Worm (Caenorhabditis elegans) whole organism, L3 larva: Measurements from ENCODE around the gene W03H9.1.

ENCODE experiments used
- R02D3.7 ChIP-seq: fragments of 150-350 bp; optimal IDR thresholded peaks from 2 replicates; lab custom pipeline; 2014; ENCODE audit warnings: missing biosample characterization, missing genetic modification characterization
- ZK546.5 ChIP-seq: sonication (generic microtip); optimal IDR thresholded peaks from 2 replicates; lab custom pipeline; 2017; ENCODE audit warnings: missing biosample characterization, missing genetic modification characterization
- aly-2 ChIP-seq: fragments of 150-350 bp; optimal IDR thresholded peaks from 2 replicates; lab custom pipeline; 2014; ENCODE audit warnings: missing biosample characterization, missing genetic modification characterization
- ama-1 ChIP-seq: fragments of 150-350 bp; optimal IDR thresholded peaks from 2 replicates; lab custom pipeline; 2018
- ceh-16 ChIP-seq: sonication (generic microtip); optimal IDR thresholded peaks from 2 replicates; lab custom pipeline; 2017; ENCODE audit warnings: missing biosample characterization, missing genetic modification characterization
- ceh-28 ChIP-seq: fragments of 150-350 bp; optimal IDR thresholded peaks from 2 replicates; lab custom pipeline; 2014; ENCODE audit warnings: missing biosample characterization, missing genetic modification reagents, missing genetic modification characterization
- ceh-82 ChIP-seq: fragments of 150-350 bp; optimal IDR thresholded peaks from 2 replicates; lab custom pipeline; 2014; ENCODE audit warnings: missing biosample characterization, missing genetic modification characterization
- ceh-9 ChIP-seq: sonication (generic microtip); optimal IDR thresholded peaks from 2 replicates; lab custom pipeline; 2018; ENCODE audit warnings: missing biosample characterization, missing genetic modification characterization
- daf-12 ChIP-seq: fragments of 150-350 bp; optimal IDR thresholded peaks from 2 replicates; lab custom pipeline; 2014; ENCODE audit warnings: missing biosample characterization, missing genetic modification reagents, missing genetic modification characterization
- egl-27 ChIP-seq: sonication (generic microtip); optimal IDR thresholded peaks from 4 replicates; lab custom pipeline; 2017; ENCODE audit warnings: missing biosample characterization, missing genetic modification reagents, missing genetic modification characterization
- egl-5 ChIP-seq: fragments of 150-350 bp; optimal IDR thresholded peaks from 2 replicates; lab custom pipeline; 2017; ENCODE audit warnings: missing biosample characterization, missing genetic modification reagents, missing genetic modification characterization, inconsistent platforms
- elt-1 ChIP-seq: fragments of 150-350 bp; optimal IDR thresholded peaks from 2 replicates; lab custom pipeline; 2014; ENCODE audit warnings: missing biosample characterization, missing genetic modification characterization
- elt-2 ChIP-seq: sonication (generic microtip); optimal IDR thresholded peaks from 2 replicates; lab custom pipeline; 2016; ENCODE audit warnings: missing genetic modification reagents, mild to moderate bottlenecking, missing genetic modification characterization, missing compliant biosample characterization
- elt-3 ChIP-seq, 3 experiments: fragments of 150-350 bp in 1 of 3; sonication (generic microtip) in 2 of 3; optimal IDR thresholded peaks; 2 replicates in 2 of 3; 4 replicates in 1 of 3; lab custom pipeline; 2014 to 2017; ENCODE audit warnings: missing biosample characterization in 3 of 3, missing genetic modification characterization in 3 of 3
- eor-1 ChIP-seq, 2 experiments: fragments of 150-350 bp; optimal IDR thresholded peaks; 2 replicates each; lab custom pipeline; 2014 to 2018; ENCODE audit warnings: missing biosample characterization in 2 of 2, missing genetic modification characterization in 2 of 2
- fkh-10 ChIP-seq: sonication (generic microtip); optimal IDR thresholded peaks from 2 replicates; lab custom pipeline; 2017; ENCODE audit warnings: missing biosample characterization, missing genetic modification reagents, missing genetic modification characterization
- fkh-2 ChIP-seq: fragments of 150-350 bp; optimal IDR thresholded peaks from 2 replicates; lab custom pipeline; 2014; ENCODE audit warnings: missing biosample characterization, missing genetic modification reagents, missing genetic modification characterization
- fos-1 ChIP-seq: fragments of 150-350 bp; optimal IDR thresholded peaks from 2 replicates; lab custom pipeline; 2014; ENCODE audit warnings: missing biosample characterization, missing genetic modification characterization
- hmg-11 ChIP-seq: sonication (generic microtip); optimal IDR thresholded peaks from 2 replicates; lab custom pipeline; 2016; ENCODE audit warnings: missing genetic modification characterization, missing compliant biosample characterization
- jun-1 ChIP-seq: fragments of 150-350 bp; optimal IDR thresholded peaks from 2 replicates; lab custom pipeline; 2014; ENCODE audit warnings: missing biosample characterization, missing genetic modification reagents, missing genetic modification characterization
- lin-15B ChIP-seq: fragments of 150-350 bp; optimal IDR thresholded peaks from 2 replicates; lab custom pipeline; 2014; ENCODE audit warnings: missing biosample characterization, missing genetic modification characterization
- lin-39 ChIP-seq: fragments of 150-350 bp; optimal IDR thresholded peaks from 2 replicates; lab custom pipeline; 2018; ENCODE audit warnings: missing biosample characterization, missing genetic modification reagents, missing genetic modification characterization
- lsy-12 ChIP-seq: sonication (generic microtip); optimal IDR thresholded peaks from 2 replicates; lab custom pipeline; 2016; ENCODE audit warnings: mild to moderate bottlenecking, missing genetic modification characterization, missing compliant biosample characterization
- mdl-1 ChIP-seq: fragments of 150-350 bp; optimal IDR thresholded peaks from 2 replicates; lab custom pipeline; 2014; ENCODE audit warnings: missing biosample characterization, missing genetic modification characterization
- mml-1 ChIP-seq: fragments of 150-350 bp; sonication (generic microtip); optimal IDR thresholded peaks from 3 replicates; lab custom pipeline; 2014; ENCODE audit warnings: missing biosample characterization, missing genetic modification characterization
- nfya-1 ChIP-seq: sonication (generic microtip); optimal IDR thresholded peaks from 2 replicates; lab custom pipeline; 2017; ENCODE audit warnings: missing genetic modification characterization, mild to moderate bottlenecking, missing compliant biosample characterization, antibody characterized with exemption, moderate library complexity; ENCODE audit not compliant: insufficient read depth
- nhr-11 ChIP-seq: fragments of 150-350 bp; optimal IDR thresholded peaks from 2 replicates; lab custom pipeline; 2014; ENCODE audit warnings: missing biosample characterization, missing genetic modification characterization
- nhr-12 ChIP-seq: fragments of 150-350 bp; optimal IDR thresholded peaks from 2 replicates; lab custom pipeline; 2014; ENCODE audit warnings: missing biosample characterization, missing genetic modification characterization
- nhr-23 ChIP-seq: fragments of 150-350 bp; optimal IDR thresholded peaks from 2 replicates; lab custom pipeline; 2014; ENCODE audit warnings: missing biosample characterization, missing genetic modification reagents, missing genetic modification characterization
- nhr-237 ChIP-seq: fragments of 150-350 bp; optimal IDR thresholded peaks from 2 replicates; lab custom pipeline; 2014; ENCODE audit warnings: missing biosample characterization, missing genetic modification characterization
- nhr-25 ChIP-seq: sonication (generic microtip); optimal IDR thresholded peaks from 2 replicates; lab custom pipeline; 2017; ENCODE audit warnings: missing biosample characterization, missing genetic modification characterization
- nhr-28 ChIP-seq: fragments of 150-350 bp; optimal IDR thresholded peaks from 2 replicates; lab custom pipeline; 2014; ENCODE audit warnings: missing biosample characterization, missing genetic modification characterization
- nhr-43 ChIP-seq: sonication (generic microtip); optimal IDR thresholded peaks from 2 replicates; lab custom pipeline; 2016; ENCODE audit warnings: mild to moderate bottlenecking, missing genetic modification characterization, missing compliant biosample characterization; ENCODE audit not compliant: poor library complexity, severe bottlenecking
- nhr-67 ChIP-seq: fragments of 150-350 bp; optimal IDR thresholded peaks from 2 replicates; lab custom pipeline; 2014; ENCODE audit warnings: missing biosample characterization, missing genetic modification characterization
- nhr-76 ChIP-seq: fragments of 150-350 bp; sonication (generic microtip); optimal IDR thresholded peaks from 5 replicates; lab custom pipeline; 2014; ENCODE audit warnings: missing biosample characterization, missing genetic modification characterization
- nhr-77 ChIP-seq: fragments of 150-350 bp; optimal IDR thresholded peaks from 2 replicates; lab custom pipeline; 2014; ENCODE audit warnings: missing biosample characterization, missing genetic modification characterization
- pha-4 ChIP-seq: fragments of 150-350 bp; optimal IDR thresholded peaks from 2 replicates; lab custom pipeline; 2014; ENCODE audit warnings: missing biosample characterization, missing genetic modification reagents, missing genetic modification characterization
- pqm-1 ChIP-seq: fragments of 150-350 bp; optimal IDR thresholded peaks from 2 replicates; lab custom pipeline; 2017; ENCODE audit warnings: missing biosample characterization, missing genetic modification characterization, inconsistent platforms
- sea-2 ChIP-seq: fragments of 150-350 bp; sonication (generic microtip); optimal IDR thresholded peaks from 4 replicates; lab custom pipeline; 2014; ENCODE audit warnings: missing biosample characterization, missing genetic modification reagents, missing genetic modification characterization
- skn-1 ChIP-seq: fragments of 150-350 bp; optimal IDR thresholded peaks from 2 replicates; lab custom pipeline; 2014; ENCODE audit warnings: missing biosample characterization, missing genetic modification characterization
- snpc-4 ChIP-seq: fragments of 150-350 bp; optimal IDR thresholded peaks from 2 replicates; lab custom pipeline; 2014; ENCODE audit warnings: missing biosample characterization, missing genetic modification characterization
- tbx-2 ChIP-seq: sonication (generic microtip); optimal IDR thresholded peaks from 2 replicates; lab custom pipeline; 2016; ENCODE audit warnings: mild to moderate bottlenecking, missing genetic modification characterization, missing compliant biosample characterization
- unc-39 ChIP-seq: sonication (generic microtip); optimal IDR thresholded peaks from 4 replicates; lab custom pipeline; 2017; ENCODE audit warnings: missing biosample characterization, missing genetic modification characterization
- unc-62 ChIP-seq: fragments of 150-350 bp; sonication (generic microtip); optimal IDR thresholded peaks from 4 replicates; lab custom pipeline; 2014; ENCODE audit warnings: missing biosample characterization, missing genetic modification reagents, missing genetic modification characterization
- zag-1 ChIP-seq: fragments of 150-350 bp; optimal IDR thresholded peaks from 2 replicates; lab custom pipeline; 2014; ENCODE audit warnings: missing biosample characterization, missing genetic modification characterization
- ztf-11 ChIP-seq: fragments of 150-350 bp; optimal IDR thresholded peaks from 2 replicates; lab custom pipeline; 2014; ENCODE audit warnings: missing biosample characterization, missing genetic modification characterization
- ztf-4 ChIP-seq: fragments of 150-350 bp; optimal IDR thresholded peaks from 2 replicates; lab custom pipeline; 2014; ENCODE audit warnings: missing biosample characterization, missing genetic modification characterization

W03H9.1 gene

DNA sequence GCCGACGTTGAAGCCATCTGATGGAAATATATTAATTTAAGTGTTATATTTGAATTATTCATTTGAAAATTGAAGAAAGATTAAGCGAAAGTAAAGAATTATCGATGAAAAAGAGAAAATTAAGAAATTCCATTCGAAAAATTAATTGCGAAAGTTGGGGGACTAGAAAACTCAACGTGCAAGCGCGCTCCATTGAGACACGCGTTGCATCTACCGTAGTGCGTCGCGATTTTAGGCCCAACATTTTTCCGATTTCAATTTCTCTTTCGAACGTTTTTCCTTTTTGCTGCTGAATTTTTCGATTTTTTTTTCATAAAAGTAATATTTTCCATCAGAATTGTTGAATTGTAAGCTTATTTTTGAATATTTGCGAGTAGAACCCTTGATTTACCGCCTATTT, 4.4 kb upstream of the W03H9.1 start, which contains the start of gene Y48B6A.1:
Y48B6A.1 (minus strand) TSS at position 17 of the 400 bp plus-strand sequence.
- peak; percentile 73 for TF ChIP-seq ceh-28 (tag; lab: Kevin White, UChicago)
- TF ChIP-seq ZK546.5 (tag; lab: Kevin White, UChicago) = peak; percentile 9
- TF ChIP-seq nhr-12 (tag; lab: Kevin White, UChicago) = no peak
- TF ChIP-seq unc-39 (tag; lab: Kevin White, UChicago) = no peak
- peak; percentile 50 for TF ChIP-seq ceh-82 (tag; lab: Kevin White, UChicago)
- TF ChIP-seq ceh-9 (tag; lab: Kevin White, UChicago) = no peak
- TF ChIP-seq R02D3.7 (tag; lab: Kevin White, UChicago) = peak; percentile 82
- TF ChIP-seq nhr-23 (tag; lab: Kevin White, UChicago) = peak; percentile 95
- TF ChIP-seq lsy-12 (tag; lab: Kevin White, UChicago) = peak; percentile 88
- TF ChIP-seq unc-62 (GFP tag; lab: Kevin White, UChicago) = no peak
- no peak for TF ChIP-seq eor-1 (tag; optimal IDR thresholded peaks at IDR 0.05; lab: Kevin White, UChicago)
- peak; percentile 64 for TF ChIP-seq elt-2
- peak; percentile 99 for TF ChIP-seq pha-4 (tag; lab: Kevin White, UChicago)
- peak; percentile 99 for TF ChIP-seq lin-15B (tag; lab: Kevin White, UChicago)
- TF ChIP-seq snpc-4 (tag; lab: Kevin White, UChicago) = peak; percentile 97
- no peak for TF ChIP-seq ztf-11 (tag; lab: Kevin White, UChicago)
- peak; percentile 15 for TF ChIP-seq ceh-16 (tag; lab: Kevin White, UChicago)
- peak; percentile 82 for TF ChIP-seq pqm-1 (tag; lab: Kevin White, UChicago)
- TF ChIP-seq elt-3 (tag; optimal IDR thresholded peaks at IDR 0.05; lab: Kevin White, UChicago) = peak in 1 of 3 experiments; percentile 85
- no peak for TF ChIP-seq aly-2 (tag; lab: Kevin White, UChicago)
- peak; percentile 64 for TF ChIP-seq hmg-11 (tag; lab: Kevin White, UChicago)
- TF ChIP-seq fos-1 (tag; lab: Kevin White, UChicago) = no peak
- TF ChIP-seq nhr-28 (tag; lab: Kevin White, UChicago) = no peak
- TF ChIP-seq nhr-77 (tag; lab: Kevin White, UChicago) = peak; percentile 91
- peak; percentile 76 for TF ChIP-seq jun-1 (tag; lab: Kevin White, UChicago)
- peak; percentile 77 for TF ChIP-seq fkh-10
- peak; percentile 12 for TF ChIP-seq mdl-1 (tag; lab: Kevin White, UChicago)
- peak; percentile 96 for TF ChIP-seq nhr-25
- TF ChIP-seq nhr-237 (tag; lab: Kevin White, UChicago) = no peak
- peak; percentile 55 for TF ChIP-seq tbx-2 (tag; lab: Kevin White, UChicago)
- peak; percentile 90 for TF ChIP-seq egl-5 (tag; lab: Kevin White, UChicago)
- TF ChIP-seq nhr-67 (tag; lab: Kevin White, UChicago) = no peak
- peak; percentile 84 for TF ChIP-seq nhr-11 (tag; lab: Kevin White, UChicago)
- TF ChIP-seq lin-39 (tag; lab: Kevin White, UChicago) = peak; percentile 96
- no peak for TF ChIP-seq mml-1
- no peak for TF ChIP-seq egl-27 (tag; lab: Kevin White, UChicago)
- peak; percentile 98 for TF ChIP-seq nfya-1
- no peak for TF ChIP-seq fkh-2 (tag; lab: Kevin White, UChicago)
- peak; percentile 88 for TF ChIP-seq ama-1
- TF ChIP-seq elt-1 (tag; lab: Kevin White, UChicago) = peak; percentile 35
- peak; percentile 85 for TF ChIP-seq skn-1 (tag; lab: Kevin White, UChicago)
- no peak for TF ChIP-seq daf-12 (tag; lab: Kevin White, UChicago)
- peak; percentile 53 for TF ChIP-seq nhr-76
- TF ChIP-seq nhr-43 (tag; lab: Kevin White, UChicago) = peak; percentile 95
- TF ChIP-seq sea-2 = no peak
- TF ChIP-seq ztf-4 (tag; lab: Kevin White, UChicago) = no peak
- TF ChIP-seq zag-1 (tag; lab: Kevin White, UChicago) = peak; percentile 18
- TF ChIP-seq, all 47 proteins: peak for 30
